Worm (Caenorhabditis elegans): Measurements from ENCODE around the gene R03C1.1.

Gene R03C1.1

DNA sequence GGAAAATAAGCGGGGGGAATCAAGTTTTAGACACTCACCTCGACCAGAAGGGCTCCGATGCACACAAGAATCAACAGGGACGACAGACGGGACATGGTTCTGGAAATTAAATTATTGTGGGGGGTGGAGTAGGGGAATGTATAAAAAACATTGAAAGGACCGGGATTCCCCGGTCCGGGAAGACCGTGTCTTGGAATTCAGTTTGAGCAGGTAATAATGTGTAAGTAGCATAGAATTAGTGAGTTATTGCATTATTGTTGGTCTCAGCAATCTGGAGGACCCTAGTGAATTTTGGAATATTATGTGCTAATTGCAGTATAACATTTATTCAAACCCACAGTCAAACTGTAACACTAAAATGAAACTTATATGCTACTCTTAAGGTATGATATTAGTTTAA is at the start of gene R03C1.1:
TSS of gene R03C1.1 (minus strand) at position 101 of the 400 bp plus-strand sequence.
- TF ChIP-seq unc-62 (GFP tag; optimal IDR thresholded peaks at IDR 0.05 in 1 of 2) (peak in 1 of 2 experiments; percentile 49), unc-62 (tag; optimal IDR thresholded peaks at IDR 0.05) (no peak), daf-16 (GFP tag; optimal IDR thresholded peaks at IDR 0.05) (no peak), daf-16 (tag; optimal IDR thresholded peaks at IDR 0.05) (no peak), zfp-3 (GFP tag; conservative IDR thresholded peaks at IDR 0.05) (no peak), F26F4.8 (GFP tag; conservative IDR thresholded peaks at IDR 0.05) (no peak)

DNA sequence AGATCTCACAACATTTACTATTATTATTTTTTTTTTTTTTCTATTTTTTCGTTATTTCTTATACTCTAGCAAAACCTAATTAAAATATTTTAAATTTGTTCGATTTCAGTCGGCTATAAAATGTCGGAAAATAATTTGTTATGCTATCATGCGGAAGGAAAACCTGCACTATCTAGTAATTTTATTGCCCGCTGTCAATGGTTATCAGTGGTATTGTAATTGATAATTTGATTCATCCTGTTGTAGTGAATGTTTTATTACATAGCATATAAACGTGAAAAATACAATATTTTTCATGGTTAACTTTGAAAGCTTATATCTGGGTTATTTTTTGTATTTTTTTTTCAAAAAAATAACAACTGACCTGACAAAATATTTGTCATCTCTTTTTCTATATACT is 49.1 kb upstream of the R03C1.1 start:
- no peak for TF ChIP-seq attf-4 (tag; optimal IDR thresholded peaks at IDR 0.05)
- TF ChIP-seq dve-1 (tag; optimal IDR thresholded peaks at IDR 0.05; ENCODE audit: insufficient read depth), result peak; percentile 41
- peak; percentile 89 for TF ChIP-seq nhr-77 (tag; optimal IDR thresholded peaks at IDR 0.05)
- peak; percentile 95 for TF ChIP-seq nhr-28 (tag; optimal IDR thresholded peaks at IDR 0.05)
- TF ChIP-seq dmd-6 (GFP tag; IDR thresholded peaks at IDR 0.05), result peak; percentile 36; the same call in 1 of the 2 replicates
- no peak for TF ChIP-seq daf-16 (GFP tag; optimal IDR thresholded peaks at IDR 0.05)
- TF ChIP-seq daf-16 (tag; optimal IDR thresholded peaks at IDR 0.05), result peak; percentile 84
- TF ChIP-seq pqm-1 (tag; optimal IDR thresholded peaks at IDR 0.05), result peak; percentile 64
- peak; percentile 44 for TF ChIP-seq hlh-11 (tag; optimal IDR thresholded peaks at IDR 0.05)
- TF ChIP-seq nhr-76 (tag; optimal IDR thresholded peaks at IDR 0.05), result no peak
- no peak for TF ChIP-seq nhr-6 (tag; optimal IDR thresholded peaks at IDR 0.05)
- peak; percentile 72; the same call in 1 of the 2 replicates for TF ChIP-seq php-3 (GFP tag; IDR thresholded peaks at IDR 0.05)
- no peak for TF ChIP-seq ceh-20 (GFP tag; IDR thresholded peaks at IDR 0.05)

DNA sequence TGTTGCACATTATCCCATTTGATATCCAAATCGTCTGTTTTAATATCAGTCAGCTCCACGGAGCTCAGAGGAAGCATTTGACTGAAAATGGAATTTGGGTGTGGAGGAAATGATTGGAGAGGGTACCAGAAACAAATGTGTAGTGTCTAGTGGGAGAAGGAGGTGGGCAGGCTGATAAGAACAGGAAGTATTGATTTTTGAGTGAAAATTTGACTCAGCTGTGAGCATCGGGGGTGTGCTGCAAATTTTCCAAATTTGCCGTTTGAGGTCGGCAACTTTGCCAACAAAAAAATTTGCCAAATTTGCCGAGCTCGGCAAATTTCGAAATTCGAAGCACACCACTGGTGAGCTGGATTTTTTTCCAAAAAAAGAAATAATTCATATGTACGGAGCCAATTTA is 47.9 kb upstream of the R03C1.1 start, which contains the start of gene Y53F4B.1:
TSS of gene Y53F4B.1 (minus strand) at position 101 of the 400 bp plus-strand sequence.
- TF ChIP-seq unc-62 (GFP tag; optimal IDR thresholded peaks at IDR 0.05 in 1 of 2) (no peak), unc-62 (tag; optimal IDR thresholded peaks at IDR 0.05) (no peak), aha-1 (tag) (peak; percentile 33), nhr-28 (tag; optimal IDR thresholded peaks at IDR 0.05) (peak; percentile 52), Y48G9A.11 (GFP tag; IDR thresholded peaks at IDR 0.05) (no peak), daf-8 (GFP tag; IDR thresholded peaks at IDR 0.05) (no peak), nhr-77 (tag; optimal IDR thresholded peaks at IDR 0.05) (no peak)

DNA sequence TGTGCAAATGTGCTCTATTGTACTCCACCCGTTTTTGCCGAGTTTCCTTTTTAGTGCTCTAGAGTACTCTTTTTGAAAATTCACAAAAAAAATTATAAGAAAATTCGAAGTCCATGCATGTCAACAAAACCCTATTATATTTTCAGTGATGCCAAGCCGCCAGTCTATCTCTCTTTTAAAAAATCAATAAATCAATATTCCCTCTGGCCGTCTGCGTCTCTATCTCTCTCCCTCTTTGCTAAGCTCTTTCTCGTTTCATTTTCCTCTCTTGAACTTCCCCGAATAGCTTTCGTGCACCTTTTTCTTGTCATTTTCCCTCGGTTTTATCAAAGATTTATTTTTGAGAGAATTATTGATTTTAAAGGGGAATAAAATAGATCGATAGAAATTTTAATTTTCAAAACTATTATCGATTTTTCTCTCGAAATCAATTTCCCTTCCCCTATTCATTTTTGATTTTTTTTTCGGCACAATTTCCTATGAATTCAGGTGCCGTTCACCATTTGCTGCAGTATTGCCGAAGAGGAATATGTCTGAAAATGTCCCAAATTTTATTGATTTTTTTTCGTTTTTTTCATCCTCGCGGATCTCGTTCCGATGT is 42.4 kb upstream of the R03C1.1 start:
- TF ChIP-seq T26A8.4 (GFP tag; IDR thresholded peaks at IDR 0.05), result no peak
- peak; percentile 43; the same call in 1 of the 2 replicates for TF ChIP-seq nhr-42 (GFP tag; IDR thresholded peaks at IDR 0.05)
- peak; percentile 94 for TF ChIP-seq ceh-28 (tag; optimal IDR thresholded peaks at IDR 0.05)
- no peak for TF ChIP-seq ZK337.2 (GFP tag; IDR thresholded peaks at IDR 0.05)
- no peak for TF ChIP-seq set-16 (GFP tag; IDR thresholded peaks at IDR 0.05)

DNA sequence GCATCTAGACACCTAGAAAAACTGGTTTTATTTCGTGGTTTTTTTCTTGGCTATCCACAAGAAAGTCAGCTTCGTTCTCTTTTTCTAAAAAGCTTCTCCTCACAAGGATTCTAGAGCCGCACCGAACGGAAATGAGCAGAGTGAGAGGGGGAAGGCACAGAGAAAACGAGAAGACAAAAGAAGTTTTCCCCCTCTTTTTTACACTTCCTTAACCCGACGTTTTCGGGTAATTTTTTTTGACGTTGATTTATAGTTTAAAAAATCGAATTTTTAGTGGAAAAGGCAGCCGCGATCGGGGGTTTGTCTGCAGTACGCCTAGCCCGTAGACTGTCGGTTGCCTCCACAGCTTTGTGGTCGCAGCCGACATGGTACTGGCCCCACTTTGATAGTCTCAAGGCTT is 36.3 kb upstream of the R03C1.1 start:
- TF ChIP-seq nhr-42 (GFP tag; IDR thresholded peaks at IDR 0.05) (peak; percentile 67; the same call in 1 of the 2 replicates), unc-39 (tag; optimal IDR thresholded peaks at IDR 0.05) (no peak), aha-1 (tag) (peak; percentile 39), rbr-2 (tag; optimal IDR thresholded peaks at IDR 0.05) (no peak), fkh-10 (GFP tag; optimal IDR thresholded peaks at IDR 0.05) (peak; percentile 19)

DNA sequence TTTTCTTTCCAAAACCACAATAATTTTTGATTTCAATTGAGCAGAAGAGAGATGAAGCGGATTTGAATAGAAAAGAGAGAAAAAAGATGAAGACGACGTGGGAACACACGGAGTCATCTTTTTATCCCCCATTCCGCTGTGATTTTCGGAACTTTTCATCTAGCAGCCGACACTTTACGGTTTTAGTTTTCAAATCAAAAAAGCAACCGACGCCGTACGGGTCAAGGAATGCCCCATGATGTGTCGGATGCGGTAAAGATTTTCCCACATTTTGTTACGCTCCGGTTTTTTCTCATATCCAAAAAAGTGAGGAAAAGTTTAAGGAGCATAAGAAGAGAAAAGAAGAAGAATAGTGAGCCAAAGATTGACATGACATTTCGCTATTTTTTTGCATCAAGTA is 35.3 kb upstream of the R03C1.1 start:
- TF ChIP-seq ZK337.2 (GFP tag; IDR thresholded peaks at IDR 0.05), result no peak
- TF ChIP-seq Y75B8A.6 (GFP tag; IDR thresholded peaks at IDR 0.05), result no peak
- no peak for TF ChIP-seq lsy-2 (tag; optimal IDR thresholded peaks at IDR 0.05)
- TF ChIP-seq aly-2 (tag; optimal IDR thresholded peaks at IDR 0.05), result no peak
- TF ChIP-seq set-16 (GFP tag; IDR thresholded peaks at IDR 0.05), result no peak
- no peak for TF ChIP-seq spr-1 (tag; optimal IDR thresholded peaks at IDR 0.05)
- TF ChIP-seq rbr-2 (tag; optimal IDR thresholded peaks at IDR 0.05), result no peak
- no peak for TF ChIP-seq F49E8.2 (tag; optimal IDR thresholded peaks at IDR 0.05; ENCODE audit: borderline replicate concordance)
- TF ChIP-seq nhr-28 (tag; optimal IDR thresholded peaks at IDR 0.05), result no peak
- no peak for TF ChIP-seq ceh-20 (GFP tag; IDR thresholded peaks at IDR 0.05)
- TF ChIP-seq Y5F2A.4 (GFP tag; optimal IDR thresholded peaks at IDR 0.05), result no peak
